Worm (Caenorhabditis elegans) whole organism, young adult: ENCODE measurements around the gene str-74.

ENCODE experiments used
- B0261.1 ChIP-seq: sonication (generic microtip); optimal IDR thresholded peaks from 2 replicates; lab custom pipeline; 2016; ENCODE audit warnings: mild to moderate bottlenecking, missing genetic modification characterization, moderate library complexity, missing compliant biosample characterization
- B0336.3 ChIP-seq: fragments of 200-800 bp; sonication (Bioruptor generic); IDR thresholded peaks from 2 replicates; pipeline ENCODE4 v1.3.6; 2022; ENCODE audit warnings: missing genetic modification characterization, missing compliant biosample characterization
- C06A6.2 ChIP-seq: fragments of 200-800 bp; sonication (Bioruptor generic); conservative IDR thresholded peaks from 2 replicates; pipeline ENCODE4 v1.3.6; 2022; ENCODE audit warnings: missing genetic modification characterization, missing compliant biosample characterization
- D2030.7 ChIP-seq: fragments of 200-800 bp; sonication (Bioruptor generic); IDR thresholded peaks from 2 replicates; pipeline ENCODE4 v1.3.6; 2022; ENCODE audit warnings: missing genetic modification reagents, missing genetic modification characterization, missing compliant biosample characterization
- F10E7.11 ChIP-seq: sonication (generic microtip); optimal IDR thresholded peaks from 2 replicates; lab custom pipeline; 2017; ENCODE audit warnings: mild to moderate bottlenecking, missing genetic modification characterization, moderate library complexity, missing compliant biosample characterization
- F39B2.1 ChIP-seq: fragments of 200-800 bp; sonication (Bioruptor generic); IDR thresholded peaks from 2 replicates; pipeline ENCODE4 v1.3.6; 2022; ENCODE audit warnings: missing genetic modification reagents, missing genetic modification characterization, missing compliant biosample characterization
- F49E8.2 ChIP-seq: sonication (generic microtip); optimal IDR thresholded peaks from 3 replicates; lab custom pipeline; 2017; ENCODE audit warnings: missing genetic modification characterization, mild to moderate bottlenecking, missing compliant biosample characterization, antibody characterized with exemption, moderate library complexity; ENCODE audit not compliant: insufficient read depth
- F57C9.4 ChIP-seq: sonication (generic microtip); optimal IDR thresholded peaks from 2 replicates; lab custom pipeline; 2017; ENCODE audit warnings: mild to moderate bottlenecking, missing genetic modification characterization, missing compliant biosample characterization
- K11D2.4 ChIP-seq: fragments of 200-800 bp; sonication (Bioruptor generic); IDR thresholded peaks from 2 replicates; pipeline ENCODE4 v1.3.6; 2022; ENCODE audit warnings: missing genetic modification reagents, missing genetic modification characterization, missing compliant biosample characterization
- K12H6.12 ChIP-seq: fragments of 200-800 bp; sonication (Bioruptor generic); optimal IDR thresholded peaks from 2 replicates; lab custom pipeline; 2018; ENCODE audit warnings: mild to moderate bottlenecking, missing genetic modification characterization, missing compliant biosample characterization
- T07F8.4 ChIP-seq: sonication (generic microtip); optimal IDR thresholded peaks from 2 replicates; lab custom pipeline; 2016; ENCODE audit warnings: mild to moderate bottlenecking, missing genetic modification characterization, moderate library complexity, missing compliant biosample characterization
- T26A5.8 ChIP-seq: sonication (generic microtip); optimal IDR thresholded peaks from 2 replicates; lab custom pipeline; 2016; ENCODE audit warnings: missing genetic modification characterization, missing compliant biosample characterization
- Y53F4B.3 ChIP-seq: fragments of 200-800 bp; sonication (Bioruptor generic); IDR thresholded peaks from 2 replicates; pipeline ENCODE4 v1.3.6; 2022; ENCODE audit warnings: missing genetic modification reagents, missing genetic modification characterization, missing compliant biosample characterization
- Y53G8AR.9 ChIP-seq: fragments of 200-800 bp; sonication (Bioruptor generic); conservative IDR thresholded peaks from 2 replicates; pipeline ENCODE4 v1.3.6; 2022; ENCODE audit warnings: missing genetic modification reagents, missing genetic modification characterization, missing compliant biosample characterization
- ama-1 ChIP-seq, 3 experiments: fragments of 150-350 bp in 1 of 3; sonication (generic microtip) in 2 of 3; optimal IDR thresholded peaks; 2 replicates each; lab custom pipeline; 2014 to 2018; ENCODE audit warnings: missing biosample characterization in 2 of 3, missing genetic modification characterization in 2 of 3, missing genetic modification reagents in 2 of 3
- aptf-3 ChIP-seq: fragments of 200-800 bp; sonication (Bioruptor generic); IDR thresholded peaks from 2 replicates; pipeline ENCODE4 v1.3.6; 2022; ENCODE audit warnings: missing genetic modification characterization, missing compliant biosample characterization
- attf-6 ChIP-seq: fragments of 200-800 bp; sonication (Bioruptor generic); IDR thresholded peaks from 2 replicates; pipeline ENCODE4 v1.3.6; 2022; ENCODE audit warnings: missing genetic modification reagents, missing genetic modification characterization, missing compliant biosample characterization
- ceh-100 ChIP-seq: fragments of 200-800 bp; sonication (Bioruptor generic); IDR thresholded peaks from 2 replicates; pipeline ENCODE4 v1.3.6; 2022; ENCODE audit warnings: missing genetic modification reagents, missing genetic modification characterization, missing compliant biosample characterization
- dpff-1 ChIP-seq: sonication (generic microtip); optimal IDR thresholded peaks from 2 replicates; lab custom pipeline; 2017; ENCODE audit warnings: mild to moderate bottlenecking, missing genetic modification characterization, missing compliant biosample characterization
- dpl-1 ChIP-seq: fragments of 150-350 bp; optimal IDR thresholded peaks from 2 replicates; lab custom pipeline; 2014; ENCODE audit warnings: missing biosample characterization, missing genetic modification reagents, missing genetic modification characterization
- egl-44 ChIP-seq: fragments of 200-800 bp; sonication (Bioruptor generic); IDR thresholded peaks from 2 replicates; pipeline ENCODE4 v1.3.6; 2022; ENCODE audit warnings: missing genetic modification reagents, missing genetic modification characterization, missing compliant biosample characterization
- ekl-4 ChIP-seq: fragments of 200-800 bp; sonication (Bioruptor generic); IDR thresholded peaks from 2 replicates; pipeline ENCODE4 v1.3.6; 2022; ENCODE audit warnings: missing genetic modification reagents, missing genetic modification characterization, missing compliant biosample characterization
- ets-4 ChIP-seq: fragments of 200-800 bp; sonication (Bioruptor generic); optimal IDR thresholded peaks from 2 replicates; lab custom pipeline; 2018; ENCODE audit warnings: mild to moderate bottlenecking, missing genetic modification characterization, missing compliant biosample characterization
- fkh-3 ChIP-seq: sonication (generic microtip); optimal IDR thresholded peaks from 2 replicates; lab custom pipeline; 2016; ENCODE audit warnings: mild to moderate bottlenecking, missing genetic modification characterization, missing compliant biosample characterization
- hlh-12 ChIP-seq: sonication (generic microtip); optimal IDR thresholded peaks from 2 replicates; lab custom pipeline; 2016; ENCODE audit warnings: missing genetic modification characterization, missing compliant biosample characterization
- hmg-20 ChIP-seq: fragments of 200-800 bp; sonication (Bioruptor generic); IDR thresholded peaks from 2 replicates; pipeline ENCODE4 v1.3.6; 2022; ENCODE audit warnings: missing genetic modification reagents, missing genetic modification characterization, missing compliant biosample characterization
- lag-1 ChIP-seq: fragments of 200-800 bp; sonication (Bioruptor generic); IDR thresholded peaks from 2 replicates; pipeline ENCODE4 v1.3.6; 2022; ENCODE audit warnings: missing genetic modification reagents, missing genetic modification characterization, missing compliant biosample characterization
- lin-26 ChIP-seq: fragments of 200-800 bp; sonication (Bioruptor generic); IDR thresholded peaks from 2 replicates; pipeline ENCODE4 v1.3.6; 2022; ENCODE audit warnings: missing genetic modification reagents, missing genetic modification characterization, missing compliant biosample characterization
- lin-40 ChIP-seq: sonication (generic microtip); optimal IDR thresholded peaks from 2 replicates; lab custom pipeline; 2016; ENCODE audit warnings: missing genetic modification characterization, mild to moderate bottlenecking, missing compliant biosample characterization, missing genotype, missing genetic modification reagents
- lin-54 ChIP-seq: fragments of 200-800 bp; sonication (Bioruptor generic); optimal IDR thresholded peaks from 2 replicates; lab custom pipeline; 2018; ENCODE audit warnings: mild to moderate bottlenecking, missing genetic modification characterization, missing compliant biosample characterization
- lsl-1 ChIP-seq: fragments of 200-800 bp; sonication (Bioruptor generic); optimal IDR thresholded peaks from 2 replicates; lab custom pipeline; 2018; ENCODE audit warnings: mild to moderate bottlenecking, missing genetic modification characterization, moderate library complexity, missing compliant biosample characterization
- madf-8 ChIP-seq: fragments of 200-800 bp; sonication (Bioruptor generic); conservative IDR thresholded peaks from 2 replicates; pipeline ENCODE4 v1.3.6; 2022; ENCODE audit warnings: missing genetic modification reagents, missing genetic modification characterization, missing compliant biosample characterization
- mcd-1 ChIP-seq: fragments of 200-800 bp; sonication (Bioruptor generic); IDR thresholded peaks from 2 replicates; pipeline ENCODE4 v1.3.6; 2022; ENCODE audit warnings: missing genetic modification reagents, missing genetic modification characterization, missing compliant biosample characterization
- mel-28 ChIP-seq: sonication (generic microtip); optimal IDR thresholded peaks from 2 replicates; lab custom pipeline; 2016; ENCODE audit warnings: borderline replicate concordance, mild to moderate bottlenecking, missing genetic modification characterization, missing compliant biosample characterization
- sea-2 ChIP-seq: fragments of 200-800 bp; sonication (Bioruptor generic); IDR thresholded peaks from 2 replicates; pipeline ENCODE4 v1.3.6; 2022; ENCODE audit warnings: missing genetic modification characterization, missing compliant biosample characterization
- snpc-1.1 ChIP-seq: sonication (generic microtip); optimal IDR thresholded peaks from 2 replicates; lab custom pipeline; 2017; ENCODE audit warnings: missing genetic modification characterization, mild to moderate bottlenecking, missing compliant biosample characterization, antibody characterized with exemption, moderate library complexity, missing genotype, missing genetic modification reagents; ENCODE audit not compliant: insufficient read depth
- snpc-3.4 ChIP-seq: sonication (generic microtip); optimal IDR thresholded peaks from 2 replicates; lab custom pipeline; 2017; ENCODE audit warnings: missing genetic modification characterization, mild to moderate bottlenecking, missing compliant biosample characterization, antibody characterized with exemption, moderate library complexity, missing genotype, missing genetic modification reagents
- snpc-4 ChIP-seq, 5 experiments: fragments of 150-350 bp in 1 of 5; sonication (generic microtip) in 4 of 5; optimal IDR thresholded peaks; 2 replicates each; lab custom pipeline; 2014 to 2018; ENCODE audit warnings: missing genetic modification characterization in 5 of 5, missing biosample characterization in 3 of 5, antibody characterized with exemption in 2 of 5, mild to moderate bottlenecking in 2 of 5, missing compliant biosample characterization in 2 of 5, missing genotype in 2 of 5, moderate library complexity in 2 of 5, missing genetic modification reagents in 1 of 5
- tbx-9 ChIP-seq: sonication (generic microtip); optimal IDR thresholded peaks from 2 replicates; lab custom pipeline; 2016; ENCODE audit warnings: borderline replicate concordance, missing genetic modification characterization, inconsistent platforms, missing compliant biosample characterization
- zim-3 ChIP-seq: sonication (generic microtip); optimal IDR thresholded peaks from 2 replicates; lab custom pipeline; 2017; ENCODE audit warnings: mild to moderate bottlenecking, missing genetic modification characterization, moderate library complexity, missing compliant biosample characterization
- ztf-22 ChIP-seq: fragments of 200-800 bp; sonication (Bioruptor generic); optimal IDR thresholded peaks from 2 replicates; lab custom pipeline; 2018; ENCODE audit warnings: mild to moderate bottlenecking, missing genetic modification characterization, moderate library complexity, missing compliant biosample characterization
- ztf-25 ChIP-seq: fragments of 200-800 bp; sonication (Bioruptor generic); IDR thresholded peaks from 2 replicates; pipeline ENCODE4 v1.3.6; 2022; ENCODE audit warnings: missing genetic modification reagents, missing genetic modification characterization, missing compliant biosample characterization

str-74 gene

DNA sequence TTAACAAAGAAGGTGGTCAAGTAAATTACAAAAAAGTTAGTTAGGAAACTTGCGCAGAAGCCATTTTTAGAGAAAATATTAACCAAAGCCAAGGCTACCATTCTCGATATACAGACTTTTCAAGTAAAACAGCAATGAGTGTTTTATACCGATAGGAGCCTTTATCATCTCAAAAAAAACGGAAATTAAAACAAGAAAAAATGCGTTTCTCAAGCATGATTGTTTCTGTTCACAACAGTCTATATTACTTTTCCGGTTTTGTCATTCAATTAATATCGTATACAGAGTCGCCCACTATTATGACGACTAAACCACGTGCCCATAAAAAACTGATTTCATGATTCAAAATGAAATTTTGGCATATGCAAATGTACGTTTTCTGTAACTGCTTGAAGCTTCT is at the start of gene str-74:
Gene str-74 (minus strand): TSS at position 101 of the 400 bp plus-strand sequence.
- no peak for TF ChIP-seq ztf-25 (GFP tag; lab: Robert Waterston, UW)

DNA sequence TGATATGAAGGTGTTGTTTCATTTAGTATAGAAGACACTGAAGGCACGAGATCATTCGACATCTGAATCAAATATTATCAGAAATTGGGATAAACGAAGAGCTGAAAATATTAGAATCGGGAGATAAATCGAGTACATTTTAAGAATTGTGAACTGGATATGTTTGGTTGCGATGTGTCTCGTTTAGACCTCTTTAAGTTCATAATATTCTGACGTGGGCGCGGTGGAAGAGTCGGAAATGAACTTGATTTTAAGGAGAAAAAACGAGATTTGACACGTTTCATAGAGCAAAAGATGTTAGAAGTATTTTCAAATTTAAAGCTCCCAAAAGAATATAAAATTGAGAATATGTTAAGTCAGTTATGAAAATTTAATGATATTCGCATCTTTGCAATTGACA is 44.8 kb upstream of the str-74 start, which contains the start of gene npr-6:
Gene npr-6 (minus strand): TSS at position 101 of the 400 bp plus-strand sequence.
- no peak for TF ChIP-seq madf-8 (GFP tag; lab: Robert Waterston, UW)
- no peak for TF ChIP-seq hlh-12 (tag; lab: Kevin White, UChicago)
- no peak for TF ChIP-seq hmg-20 (GFP tag; lab: Robert Waterston, UW)
- no peak for TF ChIP-seq egl-44 (GFP tag; lab: Robert Waterston, UW)
- no peak for TF ChIP-seq lin-26 (GFP tag; lab: Robert Waterston, UW)

DNA sequence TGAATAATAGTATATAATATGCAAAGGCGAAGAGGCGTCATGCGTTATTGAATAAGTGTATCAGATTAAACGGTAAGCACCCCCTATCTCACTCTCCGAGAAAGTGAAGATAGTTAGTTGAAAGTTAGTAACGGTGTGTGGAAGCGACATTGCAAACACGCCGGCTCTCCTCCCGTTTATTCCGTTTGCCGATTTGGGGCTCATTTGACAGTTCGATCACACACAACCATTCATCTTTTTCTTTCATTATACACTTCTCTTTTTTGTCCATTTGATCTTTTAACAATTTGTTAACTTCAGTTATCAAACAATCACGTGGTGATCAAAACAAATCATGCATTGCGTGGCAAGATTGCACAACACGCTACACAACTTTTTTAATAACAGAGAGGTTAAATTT is 38.5 kb upstream of the str-74 start, which contains the start of gene slc-9B.1:
Gene slc-9B.1 (plus strand): TSS at position 301 of the 400 bp plus-strand sequence.
- TF ChIP-seq F39B2.1 (GFP tag; lab: Robert Waterston, UW), result no peak
- TF ChIP-seq lin-54 (GFP tag; lab: Kevin White, UChicago), result no peak
- no peak for TF ChIP-seq D2030.7 (GFP tag; lab: Robert Waterston, UW)
- TF ChIP-seq snpc-1.1 (tag; lab: Kevin White, UChicago), result no peak
- no peak for TF ChIP-seq zim-3 (tag; lab: Kevin White, UChicago)
- no peak for TF ChIP-seq Y53F4B.3 (GFP tag; lab: Robert Waterston, UW)
- no peak for TF ChIP-seq ama-1 (optimal IDR thresholded peaks at IDR 0.05; lab: Kevin White, UChicago)
- TF ChIP-seq ama-1 (GFP tag; optimal IDR thresholded peaks at IDR 0.05; lab: Kevin White, UChicago), result no peak
- TF ChIP-seq lin-40 (tag; lab: Kevin White, UChicago), result no peak
- no peak for TF ChIP-seq aptf-3
- TF ChIP-seq tbx-9 (tag; lab: Kevin White, UChicago), result no peak
- TF ChIP-seq K12H6.12 (tag; lab: Kevin White, UChicago), result no peak
- TF ChIP-seq B0261.1, result no peak
- no peak for TF ChIP-seq ets-4 (GFP tag; lab: Kevin White, UChicago)
- TF ChIP-seq F49E8.2 (tag; lab: Kevin White, UChicago), result no peak
- TF ChIP-seq attf-6 (GFP tag; lab: Robert Waterston, UW), result no peak
- TF ChIP-seq ztf-25 (GFP tag; lab: Robert Waterston, UW), result no peak
- no peak for TF ChIP-seq C06A6.2 (GFP tag; lab: Robert Waterston, UW)
- TF ChIP-seq, all 124 proteins: peak for 0

DNA sequence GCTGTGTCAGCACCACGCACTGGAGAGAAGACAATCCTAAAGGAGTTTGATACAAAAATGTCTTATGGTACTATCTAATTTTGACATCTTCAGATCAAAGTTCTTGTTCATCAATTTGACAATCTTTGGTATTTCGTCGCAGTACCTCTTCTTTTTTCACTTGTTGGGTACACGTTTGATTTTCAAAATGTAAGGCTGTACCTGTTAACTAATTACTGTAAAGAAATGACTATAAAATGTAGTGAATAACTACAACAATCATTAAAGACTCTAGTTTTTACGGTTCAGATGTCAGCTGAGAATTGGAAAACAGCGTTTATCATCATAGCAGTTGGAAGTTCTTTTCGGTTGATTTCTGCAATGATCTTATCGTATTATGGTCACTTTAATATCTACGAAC is 36.3 kb upstream of the str-74 start:
- TF ChIP-seq ceh-100 (no peak), mel-28 (tag; lab: Kevin White, UChicago) (no peak), mcd-1 (GFP tag; lab: Robert Waterston, UW) (no peak), fkh-3 (no peak), sea-2 (no peak), F10E7.11 (tag; lab: Kevin White, UChicago) (no peak), K11D2.4 (GFP tag; lab: Robert Waterston, UW) (no peak), B0336.3 (no peak), T26A5.8 (tag; lab: Kevin White, UChicago) (no peak), dpff-1 (tag; lab: Kevin White, UChicago) (no peak), dpl-1 (no peak), T07F8.4 (tag; lab: Kevin White, UChicago) (no peak), F57C9.4 (tag; lab: Kevin White, UChicago) (no peak), ztf-22 (no peak), Y53G8AR.9 (no peak), snpc-3.4 (tag; lab: Kevin White, UChicago) (no peak), snpc-4 (GFP tag; optimal IDR thresholded peaks at IDR 0.05; lab: Kevin White, UChicago) (no peak), snpc-4 (tag; optimal IDR thresholded peaks at IDR 0.05; lab: Kevin White, UChicago) (no peak), lag-1 (no peak), lsl-1 (GFP tag; lab: Kevin White, UChicago) (no peak), ekl-4 (GFP tag; lab: Robert Waterston, UW) (no peak)
